Worm (Caenorhabditis elegans): ENCODE measurements around the gene clec-171.

ce11 chrIV:1385915-1386314 is 41.3 kb downstream of the clec-171 start, which contains the start of gene nhr-41:
- TF ChIP-seq lsy-2 (tag; optimal IDR thresholded peaks at IDR 0.05): no peak
- TF ChIP-seq lin-32 (GFP tag; optimal IDR thresholded peaks at IDR 0.05): no peak
- TF ChIP-seq pha-4 (tag; optimal IDR thresholded peaks at IDR 0.05): no peak
- TF ChIP-seq flh-1 (GFP tag; optimal IDR thresholded peaks at IDR 0.05): no peak
- no peak for TF ChIP-seq cnd-1 (tag; optimal IDR thresholded peaks at IDR 0.05)
- no peak for TF ChIP-seq unc-62 (GFP tag; optimal IDR thresholded peaks at IDR 0.05)
- TF ChIP-seq snpc-4 (tag; optimal IDR thresholded peaks at IDR 0.05): no peak
- no peak for TF ChIP-seq lin-13 (tag; optimal IDR thresholded peaks at IDR 0.05)
- TF ChIP-seq unc-39 (tag; optimal IDR thresholded peaks at IDR 0.05): no peak
- TF ChIP-seq ces-1 (GFP tag; optimal IDR thresholded peaks at IDR 0.05): no peak
